Fruit fly (Drosophila melanogaster): Measurements from ENCODE around the gene Tektin-C.

The Tektin-C gene

dm6 chr3L:5845466-5845865, 49.1 kb upstream of the Tektin-C start, which contains the start of gene vn (continued):
- TF ChIP-seq CG14860 (GFP tag; IDR thresholded peaks at IDR 0.05; ENCODE audit: partially characterized antibody) (no peak), Atf6 (GFP tag; IDR thresholded peaks at IDR 0.05) (no peak), CG2712 (tag; optimal IDR thresholded peaks at IDR 0.05) (peak; percentile 14), knrl (GFP tag; IDR thresholded peaks at IDR 0.05; ENCODE audit: partially characterized antibody) (peak; percentile 17; the same call in 1 of the 3 replicates), zf30C (GFP tag; optimal IDR thresholded peaks at IDR 0.05) (peak; percentile 6), ewg (GFP tag; optimal IDR thresholded peaks at IDR 0.05) (no peak), Hr51 (GFP tag; optimal IDR thresholded peaks at IDR 0.05) (no peak), Bgb (GFP tag; IDR thresholded peaks at IDR 0.05; ENCODE audit: partially characterized antibody) (peak; percentile 76), unpg (GFP tag; optimal IDR thresholded peaks at IDR 0.05) (no peak), CG1603 (tag; optimal IDR thresholded peaks at IDR 0.05) (no peak), HmgD (GFP tag; optimal IDR thresholded peaks at IDR 0.05) (peak; percentile 6), Nf-YA (GFP tag; IDR thresholded peaks at IDR 0.05) (0 out of 2 replicates have a peak, but pooled peaks have one; percentile 6), Jarid2 (GFP tag; optimal IDR thresholded peaks at IDR 0.05) (peak; percentile 96), org-1 (GFP tag; optimal IDR thresholded peaks at IDR 0.05) (no peak), CG7271 (tag; optimal IDR thresholded peaks at IDR 0.05) (no peak), CG4360 (GFP tag; IDR thresholded peaks at IDR 0.05) (0 out of 2 replicates have a peak, but pooled peaks have one; percentile 25), CG10543 (GFP tag; optimal IDR thresholded peaks at IDR 0.05) (peak; percentile 54), twi (tag; optimal IDR thresholded peaks at IDR 0.05) (no peak), cas (GFP tag; IDR thresholded peaks at IDR 0.05) (no peak), Hmr (GFP tag; optimal IDR thresholded peaks at IDR 0.05) (no peak), CG18011 (GFP tag; optimal IDR thresholded peaks at IDR 0.05) (no peak), CG5180 (GFP tag; optimal IDR thresholded peaks at IDR 0.05) (peak; percentile 99), CG13424 (tag; optimal IDR thresholded peaks at IDR 0.05) (no peak), Side (GFP tag; optimal IDR thresholded peaks at IDR 0.05) (peak; percentile 6), CG15696 (tag; optimal IDR thresholded peaks at IDR 0.05) (no peak), Ets97D (GFP tag; optimal IDR thresholded peaks at IDR 0.05) (no peak), CG13775 (GFP tag; optimal IDR thresholded peaks at IDR 0.05) (peak; percentile 3), z (GFP tag; IDR thresholded peaks at IDR 0.05) (peak; percentile 100), crc (GFP tag; optimal IDR thresholded peaks at IDR 0.05) (no peak), fd64A (GFP tag; optimal IDR thresholded peaks at IDR 0.05) (no peak), Nf-YC (tag; optimal IDR thresholded peaks at IDR 0.05) (peak; percentile 80), chinmo (GFP tag; IDR thresholded peaks at IDR 0.05; ENCODE audit: partially characterized antibody) (peak; percentile 88; the same call in 3 of the 4 replicates), pan (optimal IDR thresholded peaks at IDR 0.05) (no peak), pan (GFP tag; optimal IDR thresholded peaks at IDR 0.05 in 1 of 2, IDR thresholded peaks at IDR 0.05 in 1 of 2) (no peak), Sry-δ (GFP tag; optimal IDR thresholded peaks at IDR 0.05) (no peak), CG9437 (GFP tag; optimal IDR thresholded peaks at IDR 0.05) (peak; percentile 16), aop (GFP tag; IDR thresholded peaks at IDR 0.05) (no peak), CG4424 (GFP tag; optimal IDR thresholded peaks at IDR 0.05) (no peak), CG10979 (tag; optimal IDR thresholded peaks at IDR 0.05) (no peak), ato (GFP tag; IDR thresholded peaks at IDR 0.05; ENCODE audit: partially characterized antibody) (peak; percentile 40; the same call in 1 of the 2 replicates), CG7987 (GFP tag; optimal IDR thresholded peaks at IDR 0.05) (peak; percentile 6), CG2116 (GFP tag; optimal IDR thresholded peaks at IDR 0.05) (no peak), Gsc (GFP tag; IDR thresholded peaks at IDR 0.05) (no peak), CG34224 (GFP tag; IDR thresholded peaks at IDR 0.05; ENCODE audit: partially characterized antibody) (peak; percentile 61), CG4707 (GFP tag; optimal IDR thresholded peaks at IDR 0.05) (no peak), Blimp-1 (GFP tag; optimal IDR thresholded peaks at IDR 0.05) (no peak), gt (GFP tag; IDR thresholded peaks at IDR 0.05) (no peak), bcd (GFP tag; optimal IDR thresholded peaks at IDR 0.05) (no peak), so (GFP tag; IDR thresholded peaks at IDR 0.05) (peak; percentile 48; the same call in 1 of the 3 replicates)

Data from whole organism, embryonic.